Fruit fly (Drosophila melanogaster) Kc167 (cell line): Measurements from ENCODE around the gene CG31183.

Experiments
- Myc ChIP-seq: fragments of >200 bp; optimal IDR thresholded peaks from 2 replicates; lab custom pipeline; 2017; ENCODE audit warnings: missing external identifiers
- Sin3A ChIP-seq: fragments of >200 bp; optimal IDR thresholded peaks from 2 replicates; lab custom pipeline; 2018; ENCODE audit warnings: missing external identifiers
- h ChIP-seq: fragments of >200 bp; optimal IDR thresholded peaks from 3 replicates; lab custom pipeline; 2018; ENCODE audit warnings: missing external identifiers
- insv ChIP-seq: fragments of >200 bp; optimal IDR thresholded peaks from 3 replicates; lab custom pipeline; 2018; ENCODE audit warnings: missing external identifiers
- psq ChIP-seq: fragments of >200 bp; optimal IDR thresholded peaks from 2 replicates; lab custom pipeline; 2017; ENCODE audit warnings: missing external identifiers
- ttk ChIP-seq: sonication (Bioruptor generic); optimal IDR thresholded peaks from 2 replicates; lab custom pipeline; 2017; ENCODE audit warnings: missing external identifiers

dm6 chr3R:15925329-15925728, 49.6 kb upstream of the CG31183 start, which contains the start of gene CG34276:
- TF ChIP-seq h (lab: Kevin White, UChicago) (no peak), psq (lab: Kevin White, UChicago) (no peak), Myc (lab: Kevin White, UChicago) (no peak), Sin3A (lab: Kevin White, UChicago) (no peak), ttk (lab: Kevin White, UChicago) (no peak), insv (lab: Kevin White, UChicago) (no peak)
